Worm (Caenorhabditis elegans): Measurements from ENCODE around the gene Y39B6A.5.

Y39B6A.5 gene

ce11 chrV:19158664-19159063, at the start of gene Y39B6A.5:
Gene Y39B6A.5, minus strand, starts transcription at chrV:19158877.
- peak; percentile 2 for TF ChIP-seq lin-15B (tag; optimal IDR thresholded peaks at IDR 0.05)
- TF ChIP-seq mml-1 (tag; optimal IDR thresholded peaks at IDR 0.05) = no peak
- peak; percentile 61 for TF ChIP-seq snpc-4 (tag; optimal IDR thresholded peaks at IDR 0.05)
- TF ChIP-seq elt-2 (tag; optimal IDR thresholded peaks at IDR 0.05) = peak; percentile 100
- peak; percentile 15 for TF ChIP-seq hmg-11 (tag; optimal IDR thresholded peaks at IDR 0.05)
- TF ChIP-seq ama-1 (optimal IDR thresholded peaks at IDR 0.05) = no peak
- no peak for TF ChIP-seq lsy-12 (tag; optimal IDR thresholded peaks at IDR 0.05)
- TF ChIP-seq ztf-4 (tag; optimal IDR thresholded peaks at IDR 0.05) = no peak
- TF ChIP-seq nhr-43 (tag; optimal IDR thresholded peaks at IDR 0.05; ENCODE audit: poor library complexity, severe bottlenecking) = no peak
- peak; percentile 94 for TF ChIP-seq pqm-1 (tag; optimal IDR thresholded peaks at IDR 0.05)
- TF ChIP-seq ceh-28 (tag; optimal IDR thresholded peaks at IDR 0.05) = peak; percentile 54
- peak; percentile 96 for TF ChIP-seq jun-1 (tag; optimal IDR thresholded peaks at IDR 0.05)
- TF ChIP-seq skn-1 (tag; optimal IDR thresholded peaks at IDR 0.05) = peak; percentile 46
- peak; percentile 69 for TF ChIP-seq fos-1 (tag; optimal IDR thresholded peaks at IDR 0.05)
- no peak for TF ChIP-seq ztf-11 (tag; optimal IDR thresholded peaks at IDR 0.05)
- peak; percentile 100 for TF ChIP-seq pha-4 (tag; optimal IDR thresholded peaks at IDR 0.05)
- no peak for TF ChIP-seq ZK546.5 (tag; optimal IDR thresholded peaks at IDR 0.05)

DNA sequence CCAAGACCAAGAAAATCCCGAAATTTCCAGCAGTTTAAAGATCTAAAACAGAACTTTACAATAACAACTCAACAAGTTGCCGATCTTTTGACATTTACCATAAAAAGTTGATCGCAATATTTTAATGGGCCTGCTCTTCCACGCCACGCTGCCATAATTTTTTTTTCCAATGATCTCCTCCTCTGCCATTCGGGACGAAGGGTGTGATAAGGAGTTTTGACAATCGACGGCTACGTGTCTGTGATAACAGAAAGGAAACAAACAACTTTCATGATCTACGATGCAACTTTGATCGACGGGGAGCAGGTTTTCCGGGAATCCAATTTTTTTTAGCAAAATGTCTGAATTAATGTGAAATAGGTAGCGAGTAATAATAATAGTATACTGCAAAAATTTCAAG, 48.2 kb upstream of the Y39B6A.5 start:
- TF ChIP-seq nhr-77 (tag; optimal IDR thresholded peaks at IDR 0.05) = no peak
- TF ChIP-seq elt-2 (tag; optimal IDR thresholded peaks at IDR 0.05) = peak; percentile 92
- TF ChIP-seq pqm-1 (tag; optimal IDR thresholded peaks at IDR 0.05) = peak; percentile 71
- peak; percentile 1 for TF ChIP-seq pha-4 (tag; optimal IDR thresholded peaks at IDR 0.05)

DNA sequence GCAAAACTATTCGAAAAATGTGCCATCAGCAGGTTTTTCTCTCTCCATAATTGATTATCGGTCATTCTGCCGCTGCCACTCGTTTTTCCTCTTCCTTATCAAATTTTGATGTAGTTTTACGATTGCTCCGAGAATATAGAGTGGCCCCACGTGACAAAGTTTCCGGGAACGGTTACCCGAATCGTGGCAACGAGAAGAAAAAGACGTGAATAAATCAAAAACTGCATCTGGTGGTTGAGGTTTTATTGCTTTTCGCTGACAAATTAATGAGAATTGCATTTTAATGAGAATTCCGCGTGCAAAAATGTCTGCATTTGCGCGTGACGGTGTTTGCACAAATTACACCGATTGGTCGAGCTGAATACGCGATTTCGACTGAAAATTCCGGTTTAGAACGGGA, 46.8 kb upstream of the Y39B6A.5 start:
- TF ChIP-seq nhr-28 (tag; optimal IDR thresholded peaks at IDR 0.05) = no peak
- no peak for TF ChIP-seq fkh-10 (GFP tag; optimal IDR thresholded peaks at IDR 0.05)
- no peak for TF ChIP-seq nhr-23 (tag; optimal IDR thresholded peaks at IDR 0.05)
- peak; percentile 93 for TF ChIP-seq pqm-1 (tag; optimal IDR thresholded peaks at IDR 0.05)
- no peak for TF ChIP-seq nhr-237 (tag; optimal IDR thresholded peaks at IDR 0.05)
- TF ChIP-seq nhr-11 (tag; optimal IDR thresholded peaks at IDR 0.05) = no peak
- TF ChIP-seq nhr-67 (tag; optimal IDR thresholded peaks at IDR 0.05) = no peak
- TF ChIP-seq egl-5 (tag; optimal IDR thresholded peaks at IDR 0.05) = no peak
- TF ChIP-seq eor-1 (tag; optimal IDR thresholded peaks at IDR 0.05) = no peak
- peak; percentile 11 for TF ChIP-seq nfya-1 (tag; optimal IDR thresholded peaks at IDR 0.05; ENCODE audit: insufficient read depth)
- peak; percentile 96 for TF ChIP-seq elt-2 (tag; optimal IDR thresholded peaks at IDR 0.05)
- no peak for TF ChIP-seq ceh-82 (tag; optimal IDR thresholded peaks at IDR 0.05)
- TF ChIP-seq nhr-43 (tag; optimal IDR thresholded peaks at IDR 0.05; ENCODE audit: poor library complexity, severe bottlenecking) = no peak
- no peak for TF ChIP-seq lin-39 (tag; optimal IDR thresholded peaks at IDR 0.05)
- TF ChIP-seq ztf-11 (tag; optimal IDR thresholded peaks at IDR 0.05) = no peak
- peak; percentile 50 for TF ChIP-seq jun-1 (tag; optimal IDR thresholded peaks at IDR 0.05)

ce11 chrV:19203299-19203698, 44.6 kb upstream of the Y39B6A.5 start, which contains the start of gene Y39B6A.1:
Gene Y39B6A.1, minus strand, starts transcription at chrV:19203607.
- TF ChIP-seq elt-2 (tag; optimal IDR thresholded peaks at IDR 0.05) (peak; percentile 81), pqm-1 (tag; optimal IDR thresholded peaks at IDR 0.05) (peak; percentile 68), elt-1 (tag; optimal IDR thresholded peaks at IDR 0.05) (no peak)

DNA sequence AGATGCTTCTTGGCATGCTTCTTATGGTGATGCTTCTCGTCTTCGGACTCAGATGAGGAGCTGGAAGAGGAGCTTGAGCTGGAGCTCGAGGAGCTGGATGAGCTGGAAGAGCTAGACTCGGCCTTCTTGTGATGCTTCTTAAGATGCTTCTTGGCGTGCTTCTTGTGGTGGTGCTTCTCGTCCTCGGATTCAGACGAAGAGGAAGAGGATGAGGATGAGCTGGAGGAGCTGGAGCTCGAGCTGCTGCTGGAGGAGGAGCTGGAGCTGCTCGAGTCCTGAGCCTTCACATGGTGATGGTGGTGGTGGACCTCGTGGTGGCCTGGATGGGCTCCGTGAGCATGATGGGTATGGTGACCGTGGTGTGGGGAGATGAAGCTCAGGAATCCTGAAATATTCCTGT, 44.1 kb upstream of the Y39B6A.5 start:
- no peak for TF ChIP-seq nhr-77 (tag; optimal IDR thresholded peaks at IDR 0.05)
- no peak for TF ChIP-seq eor-1 (tag; optimal IDR thresholded peaks at IDR 0.05)
- TF ChIP-seq nhr-28 (tag; optimal IDR thresholded peaks at IDR 0.05) = no peak
- TF ChIP-seq nfya-1 (tag; optimal IDR thresholded peaks at IDR 0.05; ENCODE audit: insufficient read depth) = no peak
- TF ChIP-seq nhr-12 (tag; optimal IDR thresholded peaks at IDR 0.05) = no peak
- TF ChIP-seq ztf-4 (tag; optimal IDR thresholded peaks at IDR 0.05) = no peak
- TF ChIP-seq ceh-16 (tag; optimal IDR thresholded peaks at IDR 0.05) = no peak
- TF ChIP-seq pha-4 (tag; optimal IDR thresholded peaks at IDR 0.05) = no peak
- no peak for TF ChIP-seq ZK546.5 (tag; optimal IDR thresholded peaks at IDR 0.05)
- TF ChIP-seq hmg-11 (tag; optimal IDR thresholded peaks at IDR 0.05) = no peak
- TF ChIP-seq nhr-43 (tag; optimal IDR thresholded peaks at IDR 0.05; ENCODE audit: poor library complexity, severe bottlenecking) = no peak
- TF ChIP-seq lin-39 (tag; optimal IDR thresholded peaks at IDR 0.05) = no peak
- no peak for TF ChIP-seq fkh-10 (GFP tag; optimal IDR thresholded peaks at IDR 0.05)

ce11 chrV:19201190-19201589, 42.5 kb upstream of the Y39B6A.5 start:
- no peak for TF ChIP-seq skn-1 (tag; optimal IDR thresholded peaks at IDR 0.05)
- TF ChIP-seq ceh-82 (tag; optimal IDR thresholded peaks at IDR 0.05) = no peak
- no peak for TF ChIP-seq aly-2 (tag; optimal IDR thresholded peaks at IDR 0.05)
- no peak for TF ChIP-seq ceh-9 (tag; optimal IDR thresholded peaks at IDR 0.05)
- TF ChIP-seq pha-4 (tag; optimal IDR thresholded peaks at IDR 0.05) = no peak
- TF ChIP-seq ztf-11 (tag; optimal IDR thresholded peaks at IDR 0.05) = no peak
- TF ChIP-seq ceh-16 (tag; optimal IDR thresholded peaks at IDR 0.05) = no peak
- TF ChIP-seq tbx-2 (tag; optimal IDR thresholded peaks at IDR 0.05) = no peak
- no peak for TF ChIP-seq nfya-1 (tag; optimal IDR thresholded peaks at IDR 0.05; ENCODE audit: insufficient read depth)
- no peak for TF ChIP-seq elt-3 (tag; optimal IDR thresholded peaks at IDR 0.05)
- no peak for TF ChIP-seq nhr-28 (tag; optimal IDR thresholded peaks at IDR 0.05)

Data from whole organism, L3 larva.